Fruit fly (Drosophila melanogaster): Measurements from ENCODE around the gene CG32633.

DNA sequence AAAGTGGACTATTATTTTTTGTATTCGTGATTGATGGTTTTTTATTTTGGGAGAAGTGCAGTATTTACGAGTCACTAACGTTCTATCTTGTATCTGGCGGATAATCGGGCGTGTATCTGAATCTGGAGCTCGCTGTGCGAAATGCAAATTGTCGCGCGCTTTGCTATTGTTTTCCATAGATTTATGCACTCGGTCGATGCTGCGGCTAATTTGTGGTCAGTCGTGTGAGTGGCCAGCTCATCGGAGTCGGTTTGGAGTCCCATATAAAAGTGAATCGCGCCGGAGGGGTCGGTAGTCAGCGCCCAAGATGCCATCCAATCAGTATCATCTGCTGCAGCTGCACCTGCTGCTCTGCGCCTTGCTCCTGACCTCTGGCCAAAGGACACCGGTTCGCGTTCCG is 33.8 kb upstream of the CG32633 start, which contains the start of gene CG15754:
- TF ChIP-seq Dll (optimal IDR thresholded peaks at IDR 0.05) (no peak), usp (GFP tag; optimal IDR thresholded peaks at IDR 0.05) (no peak), psq (optimal IDR thresholded peaks at IDR 0.05) (no peak), CG8478 (optimal IDR thresholded peaks at IDR 0.05) (no peak)
